Fruit fly (Drosophila melanogaster) whole organism: ENCODE measurements around the gene elgi.

Experiments used
- CG8478 ChIP-seq: fragments of >200 bp; optimal IDR thresholded peaks from 2 replicates; lab custom pipeline; 2018; ENCODE audit warnings: inconsistent platforms
- pan ChIP-seq: fragments of >200 bp; optimal IDR thresholded peaks from 2 replicates; lab custom pipeline; 2017

DNA sequence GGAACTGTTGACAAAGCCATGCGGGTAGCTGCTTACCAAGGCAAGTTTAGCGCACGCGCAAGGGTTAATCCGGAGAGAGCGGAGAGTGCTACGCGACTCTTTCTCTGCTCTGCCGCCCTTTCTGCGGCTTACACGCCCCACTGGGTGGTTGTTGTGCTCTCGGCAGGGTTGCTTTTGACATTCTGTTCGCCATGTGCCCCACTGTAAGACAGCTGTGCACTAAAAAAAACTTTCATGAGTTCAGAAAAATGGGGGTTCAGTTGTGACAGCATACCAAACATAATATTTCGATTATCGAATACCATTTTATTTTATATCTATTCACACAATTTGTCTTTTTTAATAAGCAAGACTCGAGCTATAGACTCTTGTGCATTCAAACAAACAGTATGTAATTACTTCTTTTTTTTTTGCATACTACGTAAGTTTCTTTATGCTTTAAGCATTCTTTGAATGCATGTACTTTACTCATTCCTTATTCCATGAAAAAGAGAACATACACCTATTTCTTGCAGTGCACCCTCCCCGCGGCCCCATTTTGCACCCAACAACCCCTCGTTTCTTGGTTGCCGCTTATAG lies 35.2 kb upstream of the elgi start:
- TF ChIP-seq CG8478 (lab: Kevin White, UChicago) (no peak), pan (lab: Kevin White, UChicago) (no peak)
